Fruit fly (Drosophila melanogaster): ENCODE results near the gene Naa20A.

DNA sequence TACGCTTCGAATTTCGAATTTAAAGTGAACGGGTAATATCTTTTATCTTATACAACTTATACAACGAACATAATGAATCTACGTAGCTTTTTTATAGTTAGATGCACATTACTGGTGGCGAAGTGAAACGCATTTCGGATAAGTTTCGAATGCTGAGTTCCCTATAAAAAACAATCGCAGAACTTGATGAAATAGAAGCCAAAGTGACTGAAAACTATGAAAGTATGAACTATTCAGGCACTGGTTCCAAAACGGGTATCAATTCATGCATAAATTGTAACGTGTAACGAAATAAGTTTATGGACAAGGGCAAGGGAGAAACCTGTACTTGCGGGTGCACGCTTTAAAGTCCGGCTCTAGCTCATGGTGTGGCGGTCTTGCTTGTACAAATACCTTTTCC is 27.0 kb downstream of the Naa20A start:
- TF ChIP-seq CG8478 (optimal IDR thresholded peaks at IDR 0.05) (no peak), CTCF (optimal IDR thresholded peaks at IDR 0.05) (no peak)
